Worm (Caenorhabditis elegans): ENCODE results near the gene mrps-22.
A peak's percentile ranks its signal among the peaks of the same experiment; 100 is the strongest.

The mrps-22 gene

DNA sequence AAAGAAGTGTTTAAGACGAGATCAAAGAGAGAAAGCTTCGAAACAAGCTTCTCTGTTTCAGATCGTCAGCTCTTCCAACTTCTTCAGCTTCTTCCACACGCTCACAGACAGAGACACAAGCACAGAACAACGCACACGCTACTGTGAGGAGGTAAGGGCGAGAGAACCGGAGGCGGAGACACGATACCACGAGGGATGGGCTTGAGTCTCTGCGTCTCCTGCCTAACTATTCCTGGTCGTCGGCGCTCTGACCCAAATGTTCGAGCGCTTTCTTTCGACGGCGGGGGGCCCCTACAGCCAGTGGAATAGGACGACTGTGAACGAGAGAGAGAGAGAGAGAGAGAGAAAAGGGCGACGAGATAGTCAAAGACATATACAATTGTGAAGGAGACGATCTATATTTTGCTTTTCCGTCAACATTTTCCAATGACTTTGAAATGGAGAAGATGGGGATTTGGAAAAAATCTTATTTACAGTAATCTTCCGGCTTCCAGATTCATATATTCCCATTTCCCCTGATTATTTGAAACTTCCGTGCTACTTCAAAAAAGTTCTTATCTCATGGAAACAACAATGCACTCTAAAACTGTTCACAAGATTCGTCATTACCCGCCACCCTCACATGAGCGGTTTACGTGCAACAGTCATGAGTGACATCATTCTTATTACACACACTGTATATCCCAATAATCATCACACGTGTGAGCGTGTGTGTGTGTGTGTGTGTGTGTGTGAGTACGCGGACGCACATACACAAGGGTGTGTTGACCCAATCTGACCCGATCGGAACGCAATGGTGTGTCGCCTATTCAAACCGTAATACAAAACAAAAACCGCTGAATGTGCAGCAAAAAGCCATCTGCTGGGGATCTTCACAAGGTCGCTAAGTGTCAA, 33.4 kb upstream of the mrps-22 start (continued):
- TF ChIP-seq daf-8 (GFP tag; IDR thresholded peaks at IDR 0.05) (no peak), ceh-28 (tag; optimal IDR thresholded peaks at IDR 0.05) (no peak), F26F4.8 (GFP tag; conservative IDR thresholded peaks at IDR 0.05) (no peak), nhr-28 (tag; optimal IDR thresholded peaks at IDR 0.05) (peak; percentile 51), ztf-7 (tag; optimal IDR thresholded peaks at IDR 0.05) (peak; percentile 34), ceh-32 (tag; optimal IDR thresholded peaks at IDR 0.05; ENCODE audit: poor library complexity) (no peak), dmd-9 (GFP tag; IDR thresholded peaks at IDR 0.05) (0 out of 2 replicates have a peak, but pooled peaks have one; percentile 59), zag-1 (tag; optimal IDR thresholded peaks at IDR 0.05) (no peak), T26A8.4 (GFP tag; IDR thresholded peaks at IDR 0.05) (peak; percentile 69), ctbp-1 (GFP tag; IDR thresholded peaks at IDR 0.05) (peak; percentile 86), arid-1 (GFP tag; conservative IDR thresholded peaks at IDR 0.05) (peak; percentile 67), dve-1 (tag; optimal IDR thresholded peaks at IDR 0.05; ENCODE audit: insufficient read depth) (peak; percentile 71), vab-7 (GFP tag; IDR thresholded peaks at IDR 0.05) (0 out of 2 replicates have a peak, but pooled peaks have one; percentile 20), nhr-10 (tag; optimal IDR thresholded peaks at IDR 0.05) (peak; percentile 56), F49E8.2 (tag; optimal IDR thresholded peaks at IDR 0.05; ENCODE audit: borderline replicate concordance) (no peak), lim-7 (GFP tag; IDR thresholded peaks at IDR 0.05) (peak; percentile 74), fkh-10 (GFP tag; optimal IDR thresholded peaks at IDR 0.05) (peak; percentile 88), snpc-1.2 (GFP tag; IDR thresholded peaks at IDR 0.05) (peak; percentile 54; the same call in 1 of the 2 replicates), rbr-2 (tag; optimal IDR thresholded peaks at IDR 0.05) (peak; percentile 91), snpc-4 (tag; optimal IDR thresholded peaks at IDR 0.05) (no peak), lin-38 (GFP tag; IDR thresholded peaks at IDR 0.05) (peak; percentile 66), zfp-3 (GFP tag; conservative IDR thresholded peaks at IDR 0.05) (peak; percentile 84), mxl-2 (GFP tag; conservative IDR thresholded peaks at IDR 0.05) (no peak), attf-4 (tag; optimal IDR thresholded peaks at IDR 0.05) (no peak), ceh-44 (GFP tag; IDR thresholded peaks at IDR 0.05) (0 out of 2 replicates have a peak, but pooled peaks have one; percentile 29), Y48G9A.11 (GFP tag; IDR thresholded peaks at IDR 0.05) (no peak), ceh-20 (GFP tag; IDR thresholded peaks at IDR 0.05) (peak; percentile 61; the same call in 1 of the 2 replicates), zip-2 (tag; optimal IDR thresholded peaks at IDR 0.05) (no peak), Y75B8A.6 (GFP tag; IDR thresholded peaks at IDR 0.05) (no peak), lin-29 (GFP tag; IDR thresholded peaks at IDR 0.05) (no peak), hlh-30 (tag; optimal IDR thresholded peaks at IDR 0.05; ENCODE audit: insufficient read depth) (peak; percentile 96), F44E2.7 (GFP tag; IDR thresholded peaks at IDR 0.05) (no peak), aha-1 (tag) (peak; percentile 100), ceh-62 (tag; optimal IDR thresholded peaks at IDR 0.05) (no peak), hmg-1.1 (GFP tag; IDR thresholded peaks at IDR 0.05) (peak; percentile 88), mdt-29 (GFP tag; IDR thresholded peaks at IDR 0.05) (peak; percentile 75), D1046.2 (GFP tag; IDR thresholded peaks at IDR 0.05) (no peak), nhr-6 (tag; optimal IDR thresholded peaks at IDR 0.05) (peak; percentile 57)

DNA sequence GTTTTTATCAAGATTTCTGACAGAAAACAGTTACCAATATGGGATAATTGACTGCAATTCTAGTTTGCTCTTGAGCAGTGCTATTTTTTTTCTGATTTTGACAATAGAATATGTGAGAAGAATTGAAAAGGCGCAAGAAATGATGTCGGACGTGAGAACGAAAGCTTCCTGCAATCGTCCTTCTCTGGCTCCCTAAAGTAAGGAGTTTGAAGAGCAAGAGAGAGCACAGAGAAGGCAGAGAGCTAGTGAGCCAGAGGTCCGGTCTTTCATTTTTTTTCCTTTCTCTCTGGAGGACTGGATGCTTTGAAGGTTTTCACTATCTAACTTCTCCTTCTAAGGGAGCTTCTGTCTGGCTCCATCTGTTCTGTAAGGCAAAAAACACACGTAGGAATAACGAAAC, 32.2 kb upstream of the mrps-22 start:
- TF ChIP-seq F49E8.2 (tag; optimal IDR thresholded peaks at IDR 0.05; ENCODE audit: borderline replicate concordance) (no peak), F26F4.8 (GFP tag; conservative IDR thresholded peaks at IDR 0.05) (no peak), hlh-30 (tag; optimal IDR thresholded peaks at IDR 0.05; ENCODE audit: insufficient read depth) (no peak), nhr-6 (tag; optimal IDR thresholded peaks at IDR 0.05) (no peak), unc-62 (GFP tag; optimal IDR thresholded peaks at IDR 0.05 in 1 of 2) (peak in 1 of 2 experiments; percentile 84), unc-62 (tag; optimal IDR thresholded peaks at IDR 0.05) (no peak), zfp-3 (GFP tag; conservative IDR thresholded peaks at IDR 0.05) (no peak), aha-1 (tag) (peak; percentile 98), jun-1 (tag; optimal IDR thresholded peaks at IDR 0.05) (no peak), Y105C5A.15 (GFP tag; IDR thresholded peaks at IDR 0.05) (no peak), daf-8 (GFP tag; IDR thresholded peaks at IDR 0.05) (no peak), lsy-2 (tag; optimal IDR thresholded peaks at IDR 0.05) (peak in 1 of 2 experiments; percentile 27), F37D6.2 (tag; optimal IDR thresholded peaks at IDR 0.05) (no peak), F44E2.7 (GFP tag; IDR thresholded peaks at IDR 0.05) (no peak), mep-1 (tag; optimal IDR thresholded peaks at IDR 0.05) (no peak), snpc-1.2 (GFP tag; IDR thresholded peaks at IDR 0.05) (0 out of 2 replicates have a peak, but pooled peaks have one; percentile 7), daf-16 (GFP tag; optimal IDR thresholded peaks at IDR 0.05) (no peak), daf-16 (tag; optimal IDR thresholded peaks at IDR 0.05) (peak; percentile 16), madf-5 (GFP tag; IDR thresholded peaks at IDR 0.05) (no peak), ztf-11 (tag; optimal IDR thresholded peaks at IDR 0.05) (no peak), set-16 (GFP tag; IDR thresholded peaks at IDR 0.05) (peak; percentile 37; the same call in 1 of the 2 replicates)

Data from whole organism, L4 larva.